Worm (Caenorhabditis elegans): ENCODE results near the gene F13A7.14.

F13A7.14 gene

DNA sequence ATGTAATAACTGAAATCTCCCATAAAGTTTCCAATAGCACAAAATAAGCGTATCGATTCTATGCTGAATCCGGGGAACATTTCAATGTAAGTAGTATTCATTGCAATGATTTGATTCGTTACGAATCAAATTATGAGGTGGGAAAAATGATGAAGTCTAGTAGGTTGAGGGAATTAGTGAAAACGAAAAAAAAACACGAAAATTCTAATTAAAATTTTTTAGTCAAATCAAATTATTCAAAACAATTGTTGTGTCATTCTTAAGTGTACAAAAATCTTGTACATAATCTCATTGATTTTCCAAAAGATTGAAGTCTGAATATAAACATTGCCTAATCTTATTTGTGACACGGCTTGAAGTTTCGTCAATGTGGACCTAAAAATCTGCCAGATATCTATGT is 22.7 kb downstream of the F13A7.14 start, which contains the start of gene srw-29:
srw-29 (minus strand) TSS at position 101 of the 400 bp plus-strand sequence.
- no peak for TF ChIP-seq ztf-23 (GFP tag; IDR thresholded peaks at IDR 0.05)
- no peak for TF ChIP-seq cog-1 (tag; optimal IDR thresholded peaks at IDR 0.05)
- TF ChIP-seq ref-1 (GFP tag; conservative IDR thresholded peaks at IDR 0.05) = no peak
- TF ChIP-seq ztf-29 (GFP tag; IDR thresholded peaks at IDR 0.05) = no peak
- TF ChIP-seq flt-1 (GFP tag; IDR thresholded peaks at IDR 0.05) = no peak
- no peak for TF ChIP-seq med-1 (GFP tag; optimal IDR thresholded peaks at IDR 0.05; ENCODE audit: insufficient read depth)
- TF ChIP-seq tab-1 (GFP tag; IDR thresholded peaks at IDR 0.05) = no peak
- TF ChIP-seq T22C8.4 (GFP tag; IDR thresholded peaks at IDR 0.05) = no peak
- TF ChIP-seq klf-2 (GFP tag; conservative IDR thresholded peaks at IDR 0.05) = no peak

DNA sequence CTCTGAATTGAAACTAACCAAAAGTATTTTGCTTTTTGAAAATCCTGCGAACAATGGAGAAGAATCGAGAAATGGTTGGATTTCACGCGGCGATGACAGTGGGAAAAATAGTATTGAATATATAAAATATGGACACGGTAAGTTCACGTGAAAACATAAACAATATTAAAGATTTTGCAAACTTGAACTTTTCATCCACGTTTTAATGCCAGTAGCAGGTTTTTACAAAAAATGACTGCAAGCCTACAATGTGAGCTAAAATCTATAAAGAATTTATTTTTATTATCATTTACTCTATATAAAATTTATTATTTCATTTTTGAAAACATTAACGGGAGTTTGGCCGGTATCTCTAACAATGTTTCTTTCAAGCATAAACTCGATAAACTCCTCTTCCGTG is 27.8 kb downstream of the F13A7.14 start, which contains the start of gene F26D2.10:
F26D2.10 (minus strand) TSS at position 101 of the 400 bp plus-strand sequence.
- no peak for TF ChIP-seq cog-1 (tag; optimal IDR thresholded peaks at IDR 0.05)
- no peak for TF ChIP-seq ztf-29 (GFP tag; IDR thresholded peaks at IDR 0.05)
- no peak for TF ChIP-seq ref-1 (GFP tag; conservative IDR thresholded peaks at IDR 0.05)
- TF ChIP-seq tab-1 (GFP tag; IDR thresholded peaks at IDR 0.05) = no peak
- no peak for TF ChIP-seq klf-2 (GFP tag; conservative IDR thresholded peaks at IDR 0.05)
- no peak for TF ChIP-seq T22C8.4 (GFP tag; IDR thresholded peaks at IDR 0.05)
- TF ChIP-seq med-1 (GFP tag; optimal IDR thresholded peaks at IDR 0.05; ENCODE audit: insufficient read depth) = no peak
- no peak for TF ChIP-seq ztf-23 (GFP tag; IDR thresholded peaks at IDR 0.05)

DNA sequence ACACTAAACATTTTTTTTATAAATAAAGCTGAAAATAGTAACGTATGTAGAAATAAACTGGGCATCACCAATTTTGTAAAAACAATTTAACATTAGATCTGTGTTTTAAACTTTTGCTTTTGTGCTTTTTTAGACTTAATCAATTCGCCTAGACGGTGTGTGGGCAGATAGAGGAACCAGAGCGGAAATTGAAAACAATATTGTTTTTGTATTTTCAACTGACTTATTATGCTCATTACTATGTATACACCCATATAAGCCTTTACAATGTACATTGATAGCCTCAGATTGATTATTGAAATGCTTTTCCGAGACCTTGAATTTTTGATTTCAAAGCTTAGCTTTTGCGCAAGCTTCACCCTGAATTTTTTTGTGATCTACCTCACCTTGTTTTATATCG is 28.2 kb downstream of the F13A7.14 start, which contains the start of gene str-73:
str-73 (plus strand) TSS at position 301 of the 400 bp plus-strand sequence.
- TF ChIP-seq cog-1 (tag; optimal IDR thresholded peaks at IDR 0.05) (no peak), ref-1 (GFP tag; conservative IDR thresholded peaks at IDR 0.05) (no peak), ztf-23 (GFP tag; IDR thresholded peaks at IDR 0.05) (no peak), tab-1 (GFP tag; IDR thresholded peaks at IDR 0.05) (no peak), ztf-29 (GFP tag; IDR thresholded peaks at IDR 0.05) (no peak), T22C8.4 (GFP tag; IDR thresholded peaks at IDR 0.05) (no peak), med-1 (GFP tag; optimal IDR thresholded peaks at IDR 0.05; ENCODE audit: insufficient read depth) (no peak)

DNA sequence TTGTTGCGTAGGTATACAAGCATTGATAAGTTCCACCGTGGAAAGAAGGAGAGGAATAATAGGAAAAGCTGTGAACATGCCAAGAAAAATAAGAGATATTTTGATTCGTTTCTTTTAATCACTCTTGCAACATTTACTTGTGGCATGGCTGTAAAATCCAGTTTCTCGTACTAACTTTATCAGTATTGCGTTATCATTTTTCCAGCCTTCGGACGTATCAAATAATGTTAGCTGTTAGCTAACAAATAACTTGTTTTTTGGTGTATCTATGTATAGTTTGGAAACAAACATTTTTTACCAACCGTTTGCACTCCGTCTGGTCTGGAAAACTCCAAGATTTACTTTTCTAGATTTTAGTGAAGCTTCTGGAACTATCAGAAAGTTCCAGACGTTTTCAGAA is 31.8 kb downstream of the F13A7.14 start, which contains the start of gene clec-234:
clec-234 (minus strand) TSS at position 101 of the 400 bp plus-strand sequence.
- TF ChIP-seq klf-2 (GFP tag; conservative IDR thresholded peaks at IDR 0.05) = no peak
- TF ChIP-seq ref-1 (GFP tag; conservative IDR thresholded peaks at IDR 0.05) = no peak

DNA sequence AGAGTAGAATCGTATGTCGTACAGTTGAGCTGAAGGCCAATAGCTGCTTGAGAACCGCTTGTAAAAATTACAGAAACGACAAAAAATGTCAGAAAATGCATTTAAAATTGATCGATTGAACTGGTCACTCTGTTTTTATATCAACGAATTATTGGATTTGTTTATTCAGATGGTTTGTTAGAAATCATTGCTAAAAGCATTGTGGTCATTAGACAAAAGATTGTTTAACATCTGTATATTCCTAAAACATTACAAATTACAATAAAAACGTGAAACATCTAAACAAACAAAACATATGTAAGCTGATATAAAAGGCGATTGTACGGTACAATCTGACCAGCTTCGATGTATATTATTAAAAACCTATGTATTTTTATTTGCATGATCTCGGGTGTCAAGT is 33.8 kb downstream of the F13A7.14 start, which contains the start of the genes F26D2.13 and F26D2.14:
F26D2.13 (minus strand) TSS at position 101 of the 400 bp plus-strand sequence.
F26D2.14 (plus strand) TSS at position 346 of the 400 bp plus-strand sequence.
- TF ChIP-seq klf-2 (GFP tag; conservative IDR thresholded peaks at IDR 0.05) (no peak), T22C8.4 (GFP tag; IDR thresholded peaks at IDR 0.05) (no peak), ztf-23 (GFP tag; IDR thresholded peaks at IDR 0.05) (no peak), ztf-29 (GFP tag; IDR thresholded peaks at IDR 0.05) (no peak), cog-1 (tag; optimal IDR thresholded peaks at IDR 0.05) (no peak)

DNA sequence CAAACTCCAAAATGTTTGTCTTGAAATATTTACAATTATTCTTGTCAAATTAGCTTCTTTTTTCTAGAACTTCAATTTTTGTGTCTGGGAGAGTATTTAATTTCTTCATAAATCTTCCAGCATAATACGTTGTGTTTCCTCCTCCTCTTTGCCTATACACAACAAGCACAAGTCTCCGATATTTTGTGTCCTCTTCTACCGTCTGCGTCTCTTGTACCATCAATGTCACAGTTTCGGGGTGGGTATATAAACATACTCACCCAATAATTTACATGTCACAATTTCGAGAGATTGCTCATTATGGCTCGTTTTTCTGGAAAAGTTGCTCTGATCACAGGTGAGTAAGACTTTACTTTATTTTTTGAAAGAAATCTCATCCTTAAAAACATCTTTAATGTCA is 35.9 kb downstream of the F13A7.14 start, which contains the start of gene F26D2.15:
F26D2.15 (plus strand) TSS at position 301 of the 400 bp plus-strand sequence.
- TF ChIP-seq cog-1 (tag; optimal IDR thresholded peaks at IDR 0.05) (no peak), tab-1 (GFP tag; IDR thresholded peaks at IDR 0.05) (no peak), T22C8.4 (GFP tag; IDR thresholded peaks at IDR 0.05) (no peak), flt-1 (GFP tag; IDR thresholded peaks at IDR 0.05) (no peak), ztf-29 (GFP tag; IDR thresholded peaks at IDR 0.05) (no peak), ref-1 (GFP tag; conservative IDR thresholded peaks at IDR 0.05) (no peak), klf-2 (GFP tag; conservative IDR thresholded peaks at IDR 0.05) (no peak), ztf-23 (GFP tag; IDR thresholded peaks at IDR 0.05) (no peak), med-1 (GFP tag; optimal IDR thresholded peaks at IDR 0.05; ENCODE audit: insufficient read depth) (no peak)

DNA sequence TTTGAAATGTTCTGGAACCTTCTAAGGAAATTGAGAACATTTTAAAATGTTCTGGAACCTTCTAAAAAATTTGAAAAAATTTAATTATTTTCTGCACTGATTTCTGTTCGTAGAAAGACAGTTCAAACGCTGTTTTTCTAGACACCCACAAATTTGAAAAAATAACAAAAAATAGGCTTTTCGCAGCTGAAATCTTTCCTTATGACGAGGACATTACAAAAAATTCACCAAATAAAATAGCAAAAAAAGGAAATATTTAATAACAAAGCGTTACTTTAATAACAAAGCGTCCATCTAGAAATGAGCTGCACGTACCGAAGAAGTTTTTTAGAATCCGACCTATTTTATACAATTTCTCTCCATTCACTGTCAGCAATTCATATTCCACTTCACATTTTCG is 41.9 kb downstream of the F13A7.14 start, which contains the start of gene srh-141:
srh-141 (plus strand) TSS at position 301 of the 400 bp plus-strand sequence.
- TF ChIP-seq ztf-29 (GFP tag; IDR thresholded peaks at IDR 0.05) = no peak

DNA sequence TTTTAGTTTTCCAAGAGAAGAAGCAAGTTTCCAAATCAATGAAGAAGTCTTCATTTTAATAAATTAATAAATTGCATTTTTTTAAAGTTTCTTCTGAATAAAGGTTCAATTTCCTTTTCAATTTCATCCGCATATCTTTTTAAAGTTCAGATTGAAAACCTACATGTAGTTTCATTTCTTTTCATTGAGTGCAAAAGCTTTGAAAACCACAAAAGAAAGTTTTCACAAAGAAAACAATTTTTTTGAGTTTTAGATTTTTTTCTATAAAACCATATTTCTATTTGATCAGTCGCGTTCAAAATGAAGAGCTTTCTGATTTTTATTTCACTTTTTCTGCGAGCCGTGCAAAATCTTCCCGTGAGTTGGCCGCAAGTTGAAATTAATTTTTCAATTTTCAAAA is 44.0 kb downstream of the F13A7.14 start, which contains the start of gene T08G3.6:
T08G3.6 (plus strand) TSS at position 301 of the 400 bp plus-strand sequence.
- TF ChIP-seq tab-1 (GFP tag; IDR thresholded peaks at IDR 0.05) (no peak), klf-2 (GFP tag; conservative IDR thresholded peaks at IDR 0.05) (no peak), T22C8.4 (GFP tag; IDR thresholded peaks at IDR 0.05) (no peak), med-1 (GFP tag; optimal IDR thresholded peaks at IDR 0.05; ENCODE audit: insufficient read depth) (no peak), cog-1 (tag; optimal IDR thresholded peaks at IDR 0.05) (no peak), ztf-29 (GFP tag; IDR thresholded peaks at IDR 0.05) (no peak), flt-1 (GFP tag; IDR thresholded peaks at IDR 0.05) (no peak), ref-1 (GFP tag; conservative IDR thresholded peaks at IDR 0.05) (no peak), ztf-23 (GFP tag; IDR thresholded peaks at IDR 0.05) (no peak)

DNA sequence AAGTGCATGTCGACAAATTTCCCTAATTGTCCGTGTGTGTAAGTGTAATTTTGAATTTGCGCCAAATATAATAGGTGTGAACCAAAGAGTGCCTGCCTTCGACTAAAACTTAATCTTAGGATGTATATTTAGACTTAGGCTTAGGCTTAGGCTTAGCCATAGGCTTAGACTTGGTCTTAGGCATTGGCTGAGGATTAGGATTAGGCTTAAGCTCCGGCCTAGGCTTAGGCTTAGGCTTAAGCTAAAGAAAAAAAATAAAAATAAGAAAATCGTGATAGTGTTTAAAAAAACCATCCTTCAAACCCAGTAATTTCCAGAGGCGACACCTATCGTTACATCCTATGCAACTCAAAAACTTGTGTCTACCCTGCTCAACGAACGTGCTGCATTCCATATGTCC is 44.5 kb downstream of the F13A7.14 start:
- TF ChIP-seq ref-1 (GFP tag; conservative IDR thresholded peaks at IDR 0.05) = no peak
- no peak for TF ChIP-seq T22C8.4 (GFP tag; IDR thresholded peaks at IDR 0.05)
- no peak for TF ChIP-seq med-1 (GFP tag; optimal IDR thresholded peaks at IDR 0.05; ENCODE audit: insufficient read depth)
- TF ChIP-seq ztf-29 (GFP tag; IDR thresholded peaks at IDR 0.05) = no peak
- TF ChIP-seq tab-1 (GFP tag; IDR thresholded peaks at IDR 0.05) = no peak
- no peak for TF ChIP-seq cog-1 (tag; optimal IDR thresholded peaks at IDR 0.05)
- no peak for TF ChIP-seq ztf-23 (GFP tag; IDR thresholded peaks at IDR 0.05)
- TF ChIP-seq klf-2 (GFP tag; conservative IDR thresholded peaks at IDR 0.05) = no peak
- no peak for TF ChIP-seq flt-1 (GFP tag; IDR thresholded peaks at IDR 0.05)

DNA sequence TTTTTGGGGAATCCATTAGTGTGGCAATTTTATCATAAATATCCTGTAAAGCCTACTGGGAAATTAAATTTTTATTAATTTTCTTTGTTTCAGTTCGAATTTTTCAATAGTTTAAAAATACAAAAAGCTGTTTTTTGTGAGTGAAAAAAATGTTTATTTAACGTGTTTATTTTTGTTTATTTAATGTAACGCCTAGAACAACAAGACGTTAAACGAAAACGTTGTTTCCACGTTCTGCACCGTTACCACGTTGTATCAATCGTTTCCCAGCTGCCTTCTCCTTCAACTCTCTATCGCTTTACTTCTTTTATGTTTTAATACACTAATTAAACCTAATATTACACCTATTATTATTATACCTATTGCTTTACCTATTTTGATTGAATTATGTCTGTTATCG is 46.0 kb downstream of the F13A7.14 start, which contains the start of gene T08G3.13:
T08G3.13 (plus strand) TSS at position 301 of the 400 bp plus-strand sequence.
- no peak for TF ChIP-seq med-1 (GFP tag; optimal IDR thresholded peaks at IDR 0.05; ENCODE audit: insufficient read depth)
- no peak for TF ChIP-seq klf-2 (GFP tag; conservative IDR thresholded peaks at IDR 0.05)
- no peak for TF ChIP-seq flt-1 (GFP tag; IDR thresholded peaks at IDR 0.05)
- no peak for TF ChIP-seq T22C8.4 (GFP tag; IDR thresholded peaks at IDR 0.05)
- no peak for TF ChIP-seq ztf-23 (GFP tag; IDR thresholded peaks at IDR 0.05)
- no peak for TF ChIP-seq tab-1 (GFP tag; IDR thresholded peaks at IDR 0.05)
- no peak for TF ChIP-seq ztf-29 (GFP tag; IDR thresholded peaks at IDR 0.05)
- TF ChIP-seq ref-1 (GFP tag; conservative IDR thresholded peaks at IDR 0.05) = no peak
- TF ChIP-seq cog-1 (tag; optimal IDR thresholded peaks at IDR 0.05) = no peak

Measured in whole organism, midembryonic.